Fruit fly (Drosophila melanogaster) whole organism, embryonic: ENCODE data around the gene Wdr62.
A peak's percentile ranks its signal among the peaks of the same experiment; 100 is the strongest.

Experiments used
- Ada2b ChIP-seq: fragments of 200-800 bp; sonication (Bioruptor generic); IDR thresholded peaks from 2 replicates; pipeline ENCODE4 v1.3.6; 2022; ENCODE audit warnings: missing biosample characterization, missing genetic modification characterization
- Adf1 ChIP-seq: fragments of 200-800 bp; sonication (Bioruptor generic); IDR thresholded peaks from 2 replicates; pipeline ENCODE4 v1.3.6; 2022; ENCODE audit warnings: missing biosample characterization, missing genetic modification characterization
- Aef1 ChIP-seq: fragments of 200-800 bp; sonication (Bioruptor generic); IDR thresholded peaks from 3 replicates; pipeline ENCODE4 v1.3.6; 2022; ENCODE audit warnings: missing biosample characterization, missing genetic modification characterization
- C15 ChIP-seq: fragments of 200-800 bp; sonication (Bioruptor generic); IDR thresholded peaks from 3 replicates; pipeline ENCODE4 v1.3.6; 2022; ENCODE audit warnings: missing biosample characterization, missing genetic modification characterization
- CG1024 ChIP-seq: fragments of 200-800 bp; sonication (Bioruptor generic); IDR thresholded peaks from 2 replicates; pipeline ENCODE4 v1.3.6; 2022; ENCODE audit warnings: missing biosample characterization, missing genetic modification characterization
- CG10321 ChIP-seq: fragments of 200-800 bp; sonication (Bioruptor generic); IDR thresholded peaks from 2 replicates; pipeline ENCODE4 v1.3.6; 2022; ENCODE audit warnings: missing biosample characterization, missing genetic modification characterization
- CG10366 ChIP-seq: fragments of 200-800 bp; sonication (Bioruptor generic); IDR thresholded peaks from 2 replicates; pipeline ENCODE4 v1.3.6; 2022; ENCODE audit warnings: missing biosample characterization, missing genetic modification characterization
- CG10565 ChIP-seq: fragments of 200-800 bp; sonication (Bioruptor generic); optimal IDR thresholded peaks from 3 replicates; lab custom pipeline; 2016; ENCODE audit warnings: missing biosample characterization, mild to moderate bottlenecking, missing genetic modification characterization
- CG1233 ChIP-seq: fragments of 200-800 bp; sonication (Bioruptor generic); optimal IDR thresholded peaks from 4 replicates; lab custom pipeline; 2018; ENCODE audit warnings: missing biosample characterization, mild to moderate bottlenecking, missing genetic modification characterization
- CG13775 ChIP-seq: fragments of 200-800 bp; sonication (Bioruptor generic); optimal IDR thresholded peaks from 3 replicates; lab custom pipeline; 2017; ENCODE audit warnings: missing biosample characterization, mild to moderate bottlenecking, missing genetic modification characterization
- CG14014 ChIP-seq: fragments of 200-800 bp; sonication (Bioruptor generic); IDR thresholded peaks from 2 replicates; pipeline ENCODE4 v1.3.6; 2022; ENCODE audit warnings: missing biosample characterization, missing genetic modification characterization
- CG1603 ChIP-seq: fragments of 200-800 bp; sonication (Bioruptor generic); optimal IDR thresholded peaks from 2 replicates; lab custom pipeline; 2019; ENCODE audit warnings: missing biosample characterization, mild to moderate bottlenecking, missing genetic modification characterization, moderate library complexity
- CG16813 ChIP-seq: fragments of 200-800 bp; sonication (Bioruptor generic); IDR thresholded peaks from 3 replicates; pipeline ENCODE4 v1.3.6; 2022; ENCODE audit warnings: missing biosample characterization, missing genetic modification characterization; ENCODE audit not compliant: partially characterized antibody
- CG16863 ChIP-seq: fragments of 200-800 bp; sonication (Bioruptor generic); optimal IDR thresholded peaks from 3 replicates; lab custom pipeline; 2016; ENCODE audit warnings: missing biosample characterization, missing genetic modification characterization
- CG17361 ChIP-seq: fragments of 200-800 bp; sonication (Bioruptor generic); IDR thresholded peaks from 3 replicates; pipeline ENCODE4 v1.3.6; 2022; ENCODE audit warnings: missing biosample characterization, missing genetic modification characterization
- CG2712 ChIP-seq: fragments of 200-800 bp; optimal IDR thresholded peaks from 3 replicates; lab custom pipeline; 2019; ENCODE audit warnings: missing biosample characterization, mild to moderate bottlenecking, missing genetic modification characterization, moderate library complexity
- CG30020 ChIP-seq: fragments of 200-800 bp; optimal IDR thresholded peaks from 2 replicates; lab custom pipeline; 2019; ENCODE audit warnings: missing biosample characterization, mild to moderate bottlenecking, missing genetic modification characterization, moderate library complexity
- CG30403 ChIP-seq: fragments of 200-800 bp; sonication (Bioruptor generic); optimal IDR thresholded peaks from 3 replicates; lab custom pipeline; 2016; ENCODE audit warnings: missing biosample characterization, missing genetic modification characterization
- CG31441 ChIP-seq: fragments of 200-800 bp; sonication (Bioruptor generic); IDR thresholded peaks from 2 replicates; pipeline ENCODE4 v1.3.6; 2022; ENCODE audit warnings: missing biosample characterization, missing genetic modification characterization
- CG4404 ChIP-seq: fragments of 200-800 bp; sonication (Bioruptor generic); IDR thresholded peaks from 2 replicates; pipeline ENCODE4 v1.3.6; 2022; ENCODE audit warnings: missing biosample characterization, missing genetic modification characterization
- CG6765 ChIP-seq: fragments of 200-800 bp; sonication (Bioruptor generic); optimal IDR thresholded peaks from 3 replicates; lab custom pipeline; 2017; ENCODE audit warnings: missing biosample characterization, mild to moderate bottlenecking, missing genetic modification characterization
- CG7271 ChIP-seq: fragments of 200-800 bp; sonication (Bioruptor generic); optimal IDR thresholded peaks from 2 replicates; lab custom pipeline; 2018; ENCODE audit warnings: missing biosample characterization, mild to moderate bottlenecking, missing genetic modification characterization, moderate library complexity
- CHES-1-like ChIP-seq: fragments of 200-800 bp; sonication (Bioruptor generic); optimal IDR thresholded peaks from 2 replicates; lab custom pipeline; 2016; ENCODE audit warnings: missing biosample characterization, missing genetic modification characterization
- CTCF ChIP-seq: fragments of 200-800 bp; sonication (Bioruptor generic); optimal IDR thresholded peaks from 2 replicates; lab custom pipeline; 2017; ENCODE audit warnings: missing biosample characterization, mild to moderate bottlenecking, missing genetic modification characterization, moderate library complexity
- CkIIα-i1 ChIP-seq: fragments of 200-800 bp; sonication (Bioruptor generic); IDR thresholded peaks from 2 replicates; pipeline ENCODE4 v1.3.6; 2022; ENCODE audit warnings: missing biosample characterization, missing genetic modification characterization
- D ChIP-seq, 2 experiments: fragments of 200-800 bp in 1 of 2; fragments of >200 bp in 1 of 2; sonication (Bioruptor generic) in 1 of 2; optimal IDR thresholded peaks; 2 replicates in 1 of 2; 3 replicates in 1 of 2; lab custom pipeline; 2017; ENCODE audit warnings: mild to moderate bottlenecking in 1 of 2, missing biosample characterization in 1 of 2, missing genetic modification characterization in 1 of 2, missing genetic modification reagents in 1 of 2
- Dad ChIP-seq: fragments of 200-800 bp; sonication (Bioruptor generic); optimal IDR thresholded peaks from 3 replicates; lab custom pipeline; 2016; ENCODE audit warnings: missing biosample characterization, missing genetic modification characterization
- Dref ChIP-seq: fragments of 200-800 bp; sonication (Bioruptor generic); IDR thresholded peaks from 2 replicates; pipeline ENCODE4 v1.3.6; 2022; ENCODE audit warnings: missing biosample characterization, missing genetic modification characterization
- Fer3 ChIP-seq: fragments of 200-800 bp; sonication (Bioruptor generic); optimal IDR thresholded peaks from 2 replicates; lab custom pipeline; 2018; ENCODE audit warnings: missing biosample characterization, mild to moderate bottlenecking, missing genetic modification characterization, moderate library complexity
- Lhr ChIP-seq: fragments of 200-800 bp; sonication (Bioruptor generic); optimal IDR thresholded peaks from 3 replicates; lab custom pipeline; 2017; ENCODE audit warnings: mild to moderate bottlenecking, missing biosample characterization, missing genetic modification reagents, missing genetic modification characterization
- Sry-β ChIP-seq: fragments of 200-800 bp; sonication (Bioruptor generic); optimal IDR thresholded peaks from 2 replicates; lab custom pipeline; 2018; ENCODE audit warnings: missing biosample characterization, mild to moderate bottlenecking, missing genetic modification characterization, moderate library complexity
- ap ChIP-seq: fragments of 200-800 bp; sonication (Bioruptor generic); IDR thresholded peaks from 2 replicates; pipeline ENCODE4 v1.3.6; 2022; ENCODE audit warnings: missing biosample characterization, missing genetic modification characterization
- dan ChIP-seq: fragments of 200-800 bp; sonication (Bioruptor generic); IDR thresholded peaks from 2 replicates; pipeline ENCODE4 v1.3.6; 2022; ENCODE audit warnings: missing biosample characterization, missing genetic modification characterization
- dpn ChIP-seq, 2 experiments: fragments of 200-800 bp; sonication (Bioruptor generic); optimal IDR thresholded peaks; 3 replicates each; lab custom pipeline; 2016; ENCODE audit warnings: missing biosample characterization in 2 of 2, missing genetic modification characterization in 2 of 2
- fd64A ChIP-seq: fragments of 200-800 bp; sonication (Bioruptor generic); optimal IDR thresholded peaks from 3 replicates; lab custom pipeline; 2018; ENCODE audit warnings: missing biosample characterization, mild to moderate bottlenecking, missing genetic modification characterization
- gcm ChIP-seq: fragments of 200-800 bp; sonication (Bioruptor generic); optimal IDR thresholded peaks from 2 replicates; lab custom pipeline; 2019; ENCODE audit warnings: missing biosample characterization, mild to moderate bottlenecking, missing genetic modification characterization, moderate library complexity
- gfzf ChIP-seq: fragments of 200-800 bp; sonication (Bioruptor generic); optimal IDR thresholded peaks from 2 replicates; lab custom pipeline; 2016; ENCODE audit warnings: missing biosample characterization, mild to moderate bottlenecking, missing genetic modification characterization, moderate library complexity
- grn ChIP-seq: fragments of 200-800 bp; sonication (Bioruptor generic); optimal IDR thresholded peaks from 3 replicates; lab custom pipeline; 2017; ENCODE audit warnings: missing biosample characterization, missing genetic modification characterization
- ham ChIP-seq: fragments of 200-800 bp; sonication (Bioruptor generic); IDR thresholded peaks from 2 replicates; pipeline ENCODE4 v1.3.6; 2022; ENCODE audit warnings: missing biosample characterization, missing genetic modification characterization
- klu ChIP-seq: fragments of 200-800 bp; sonication (Bioruptor generic); IDR thresholded peaks from 2 replicates; pipeline ENCODE4 v1.3.6; 2022; ENCODE audit warnings: missing biosample characterization, missing genetic modification characterization
- lilli ChIP-seq: fragments of 200-800 bp; sonication (Bioruptor generic); optimal IDR thresholded peaks from 3 replicates; lab custom pipeline; 2016; ENCODE audit warnings: missing biosample characterization, missing genetic modification characterization
- lov ChIP-seq, 2 experiments: fragments of 200-800 bp in 1 of 2; fragments of >200 bp in 1 of 2; sonication (Bioruptor generic) in 1 of 2; IDR thresholded peaks in 1 of 2; optimal IDR thresholded peaks in 1 of 2; 2 replicates in 1 of 2; 3 replicates in 1 of 2; pipeline versions ENCODE4 v1.3.6 to Lab custom; 2017 to 2022; ENCODE audit warnings: missing biosample characterization in 1 of 2, missing genetic modification characterization in 1 of 2
- otp ChIP-seq: fragments of 200-800 bp; sonication (Bioruptor generic); IDR thresholded peaks from 3 replicates; pipeline ENCODE4, ENCODE4 v1.3.6; 2022; ENCODE audit warnings: missing biosample characterization, missing genetic modification characterization
- phol ChIP-seq: fragments of 200-800 bp; sonication (Bioruptor generic); optimal IDR thresholded peaks from 3 replicates; lab custom pipeline; 2018; ENCODE audit warnings: missing biosample characterization, mild to moderate bottlenecking, missing genetic modification characterization, moderate library complexity
- prd ChIP-seq, 3 experiments: fragments of >200 bp in 2 of 3; fragments of 200-800 bp in 1 of 3; sonication (Bioruptor generic) in 1 of 3; optimal IDR thresholded peaks in 2 of 3; IDR thresholded peaks in 1 of 3; 2 replicates in 2 of 3; 3 replicates in 1 of 3; pipeline versions ENCODE4 v1.3.6 to Lab custom; 2017 to 2022; ENCODE audit warnings: missing biosample characterization in 1 of 3, missing genetic modification characterization in 1 of 3
- salm ChIP-seq: fragments of 200-800 bp; sonication (Bioruptor generic); optimal IDR thresholded peaks from 2 replicates; lab custom pipeline; 2018; ENCODE audit warnings: missing biosample characterization, mild to moderate bottlenecking, missing genetic modification characterization
- sc ChIP-seq, 3 experiments: fragments of >200 bp in 2 of 3; fragments of 200-800 bp in 1 of 3; sonication (Bioruptor generic) in 1 of 3; optimal IDR thresholded peaks; 2 replicates in 2 of 3; 3 replicates in 1 of 3; lab custom pipeline; 2017; ENCODE audit warnings: mild to moderate bottlenecking in 1 of 3, missing biosample characterization in 1 of 3, missing genetic modification characterization in 1 of 3, missing genetic modification reagents in 1 of 3
- sd ChIP-seq: fragments of 200-800 bp; sonication (Bioruptor generic); optimal IDR thresholded peaks from 3 replicates; lab custom pipeline; 2018; ENCODE audit warnings: missing biosample characterization, mild to moderate bottlenecking, missing genetic modification characterization, moderate library complexity
- sr ChIP-seq: fragments of 200-800 bp; sonication (Bioruptor generic); IDR thresholded peaks from 3 replicates; pipeline ENCODE4 v1.3.6; 2022; ENCODE audit warnings: missing biosample characterization, missing genetic modification characterization
- zfh1 ChIP-seq: fragments of 200-800 bp; sonication (Bioruptor generic); IDR thresholded peaks from 3 replicates; pipeline ENCODE4 v1.3.6; 2022; ENCODE audit warnings: missing biosample characterization, missing genetic modification characterization

Gene Wdr62

DNA sequence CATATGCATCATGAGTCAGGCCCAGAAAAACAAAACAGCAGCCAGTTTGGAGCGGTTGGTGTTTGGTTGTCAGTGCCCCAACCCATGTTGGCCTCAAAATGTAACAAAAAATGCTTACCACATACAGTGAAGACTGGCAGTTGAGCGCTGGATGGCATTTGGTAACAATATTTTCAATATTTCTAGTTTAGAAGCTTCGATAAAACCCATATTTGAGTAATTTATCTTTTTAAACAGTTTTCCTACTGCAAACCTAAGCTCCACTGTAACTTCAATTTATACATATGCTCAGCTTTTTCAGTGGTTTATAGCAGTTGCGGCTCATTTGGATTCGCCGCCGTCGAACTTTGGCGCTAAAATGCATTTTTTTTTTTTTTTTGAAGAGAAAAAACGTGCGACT, 32.0 kb downstream of the Wdr62 start (continued):
- TF ChIP-seq Aef1 (GFP tag; lab: Robert Waterston, UW) (no peak), zfh1 (GFP tag; lab: Robert Waterston, UW) (peak; percentile 71), D (optimal IDR thresholded peaks at IDR 0.05; lab: Kevin White, UChicago) (no peak), D (GFP tag; optimal IDR thresholded peaks at IDR 0.05; lab: Kevin White, UChicago) (peak; percentile 12), CG1233 (GFP tag; lab: Kevin White, UChicago) (peak; percentile 9), Dref (no peak), CG13775 (GFP tag; lab: Kevin White, UChicago) (no peak), salm (tag; lab: Kevin White, UChicago) (no peak), CG10366 (GFP tag; lab: Robert Waterston, UW) (peak; percentile 70), Sry-β (no peak), sd (tag; lab: Kevin White, UChicago) (no peak), CG6765 (GFP tag; lab: Kevin White, UChicago) (no peak), Fer3 (tag; lab: Kevin White, UChicago) (peak; percentile 6), gcm (GFP tag; lab: Kevin White, UChicago) (no peak), fd64A (GFP tag; lab: Kevin White, UChicago) (no peak), CG16863 (GFP tag; lab: Kevin White, UChicago) (no peak), CG1603 (peak; percentile 68), Lhr (GFP tag; lab: Kevin White, UChicago) (no peak), lov (optimal IDR thresholded peaks at IDR 0.05; lab: Kevin White, UChicago) (no peak), lov (GFP tag; IDR thresholded peaks at IDR 0.05; lab: Robert Waterston, UW) (no peak), klu (GFP tag; lab: Robert Waterston, UW) (no peak), CG16813 (GFP tag; lab: Robert Waterston, UW) (no peak), Ada2b (GFP tag; lab: Robert Waterston, UW) (peak; percentile 61), CTCF (no peak), CG7271 (tag; lab: Kevin White, UChicago) (no peak), prd (optimal IDR thresholded peaks at IDR 0.05; lab: Kevin White, UChicago) (no peak), prd (GFP tag; IDR thresholded peaks at IDR 0.05; lab: Robert Waterston, UW) (peak; percentile 74), CG10565 (no peak), sc (optimal IDR thresholded peaks at IDR 0.05; lab: Kevin White, UChicago) (no peak), sc (GFP tag; optimal IDR thresholded peaks at IDR 0.05; lab: Kevin White, UChicago) (peak; percentile 20), CG1024 (GFP tag; lab: Robert Waterston, UW) (peak; percentile 54; the same call in 1 of the 2 replicates), C15 (GFP tag; lab: Robert Waterston, UW) (no peak), CG31441 (peak; percentile 63), phol (tag; lab: Kevin White, UChicago) (peak; percentile 59), CG10321 (GFP tag; lab: Robert Waterston, UW) (no peak), dan (GFP tag; lab: Robert Waterston, UW) (no peak), CG2712 (tag; lab: Kevin White, UChicago) (peak; percentile 57), ham (GFP tag; lab: Robert Waterston, UW) (no peak), dpn (GFP tag; optimal IDR thresholded peaks at IDR 0.05; lab: Kevin White, UChicago) (peak; percentile 6 to 14), CG30020 (tag; lab: Kevin White, UChicago) (no peak), Adf1 (GFP tag; lab: Robert Waterston, UW) (no peak), otp (GFP tag; lab: Robert Waterston, UW) (peak; percentile 24; the same call in 1 of the 3 replicates), ap (peak; percentile 58), CG17361 (GFP tag; lab: Robert Waterston, UW) (peak; percentile 52; the same call in 2 of the 3 replicates), CG14014 (GFP tag; lab: Robert Waterston, UW) (no peak), Dad (GFP tag; lab: Kevin White, UChicago) (no peak), gfzf (GFP tag; lab: Kevin White, UChicago) (no peak), CHES-1-like (no peak), CG4404 (GFP tag; lab: Robert Waterston, UW) (no peak), sr (GFP tag; lab: Robert Waterston, UW) (peak; percentile 41; the same call in 1 of the 3 replicates), lilli (peak; percentile 12), CG30403 (GFP tag; lab: Kevin White, UChicago) (peak; percentile 24), grn (GFP tag; lab: Kevin White, UChicago) (no peak), CkIIα-i1 (GFP tag; lab: Robert Waterston, UW) (no peak)
